Worm (Caenorhabditis elegans) whole organism, late embryonic: ENCODE data around the gene K12H6.2.

Experiments
- K09A11.1 ChIP-seq: sonication (generic microtip); optimal IDR thresholded peaks from 2 replicates; lab custom pipeline; 2017; ENCODE audit warnings: antibody characterized with exemption, mild to moderate bottlenecking, missing genetic modification characterization, missing compliant biosample characterization; ENCODE audit not compliant: insufficient read depth
- ama-1 ChIP-seq: fragments of 150-350 bp; optimal IDR thresholded peaks from 2 replicates; lab custom pipeline; 2014
- ceh-19 ChIP-seq: fragments of 200-800 bp; sonication (Bioruptor generic); optimal IDR thresholded peaks from 2 replicates; lab custom pipeline; 2018; ENCODE audit warnings: mild to moderate bottlenecking, missing genetic modification characterization, missing compliant biosample characterization
- ceh-9 ChIP-seq: sonication (generic microtip); optimal IDR thresholded peaks from 2 replicates; lab custom pipeline; 2016; ENCODE audit warnings: mild to moderate bottlenecking, missing genetic modification characterization, inconsistent platforms, missing compliant biosample characterization
- fkh-10 ChIP-seq: fragments of 150-350 bp; optimal IDR thresholded peaks from 2 replicates; lab custom pipeline; 2014; ENCODE audit warnings: missing biosample characterization, missing genetic modification reagents, missing genetic modification characterization
- hlh-13 ChIP-seq: fragments of 200-800 bp; sonication (Bioruptor generic); optimal IDR thresholded peaks from 2 replicates; lab custom pipeline; 2018; ENCODE audit warnings: mild to moderate bottlenecking, missing genetic modification characterization, missing compliant biosample characterization
- nhr-11 ChIP-seq: fragments of 150-350 bp; optimal IDR thresholded peaks from 2 replicates; lab custom pipeline; 2014; ENCODE audit warnings: missing biosample characterization, missing genetic modification characterization
- pha-2 ChIP-seq: sonication (generic microtip); optimal IDR thresholded peaks from 2 replicates; lab custom pipeline; 2017; ENCODE audit warnings: mild to moderate bottlenecking, missing genetic modification characterization, missing compliant biosample characterization
- pqm-1 ChIP-seq: sonication (generic microtip); optimal IDR thresholded peaks from 2 replicates; lab custom pipeline; 2016; ENCODE audit warnings: missing genetic modification characterization, missing compliant biosample characterization
- sox-2 ChIP-seq: fragments of 200-800 bp; sonication (Bioruptor generic); IDR thresholded peaks from 2 replicates; pipeline ENCODE4 v1.3.6; 2022; ENCODE audit warnings: missing genetic modification reagents, missing genetic modification characterization, missing compliant biosample characterization
- sox-4 ChIP-seq: sonication (generic microtip); optimal IDR thresholded peaks from 2 replicates; lab custom pipeline; 2017; ENCODE audit warnings: mild to moderate bottlenecking, missing genetic modification characterization, inconsistent platforms, missing compliant biosample characterization
- tbx-2 ChIP-seq: sonication (generic microtip); optimal IDR thresholded peaks from 2 replicates; lab custom pipeline; 2016; ENCODE audit warnings: missing genetic modification characterization, missing compliant biosample characterization

- TF ChIP-seq ama-1, result no peak
- TF ChIP-seq K09A11.1 (tag; lab: Kevin White, UChicago), result no peak
- no peak for TF ChIP-seq sox-2 (GFP tag; lab: Robert Waterston, UW)
- TF ChIP-seq fkh-10 (GFP tag; lab: Kevin White, UChicago), result no peak
- no peak for TF ChIP-seq ceh-9
- TF ChIP-seq hlh-13 (GFP tag; lab: Kevin White, UChicago), result no peak
- TF ChIP-seq sox-4 (tag; lab: Kevin White, UChicago), result no peak
- TF ChIP-seq pha-2 (tag; lab: Kevin White, UChicago), result no peak
- TF ChIP-seq pqm-1, result no peak
- TF ChIP-seq nhr-11 (tag; lab: Kevin White, UChicago), result no peak
- no peak for TF ChIP-seq ceh-19 (GFP tag; lab: Kevin White, UChicago)
- TF ChIP-seq tbx-2, result no peak
Measured at ce11 chrII:2777846-2778245, 37.5 kb downstream of the K12H6.2 start, which contains the start of gene F08D12.4.
